Worm (Caenorhabditis elegans): ENCODE measurements around the gene rpl-32.

The rpl-32 gene

DNA sequence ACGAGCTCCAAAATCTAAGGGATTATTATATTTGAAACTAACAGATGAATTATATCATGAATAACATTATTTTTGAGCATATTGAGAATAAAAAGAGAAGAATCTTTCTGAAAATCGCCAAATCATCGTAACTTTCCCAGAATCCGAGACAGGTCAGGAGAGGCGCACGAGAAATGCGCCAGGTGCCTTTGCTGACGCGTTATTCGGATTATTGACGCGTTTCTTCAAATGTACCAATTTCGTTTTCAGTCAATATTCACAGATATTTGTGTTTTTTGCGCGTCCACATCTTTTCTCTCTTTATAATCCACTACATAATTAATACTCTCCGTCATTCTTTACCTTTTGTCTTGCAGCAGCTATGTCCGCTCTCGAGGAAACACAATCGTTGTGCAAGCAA lies 42.1 kb upstream of the rpl-32 start, which contains the start of gene T24H10.1 (continued):
- no peak for TF ChIP-seq hrde-1 (tag; optimal IDR thresholded peaks at IDR 0.05; ENCODE audit: borderline replicate concordance)
- TF ChIP-seq chd-7 (tag; optimal IDR thresholded peaks at IDR 0.05): no peak
- TF ChIP-seq ama-1 (optimal IDR thresholded peaks at IDR 0.05): no peak
- no peak for TF ChIP-seq ama-1 (GFP tag; optimal IDR thresholded peaks at IDR 0.05)
- no peak for TF ChIP-seq nfya-2 (GFP tag; IDR thresholded peaks at IDR 0.05)
- TF ChIP-seq K12H6.12 (tag; optimal IDR thresholded peaks at IDR 0.05): no peak
- TF ChIP-seq K11D2.4 (GFP tag; IDR thresholded peaks at IDR 0.05): 0 out of 2 replicates have a peak, but pooled peaks have one; percentile 14
- peak; percentile 57 for TF ChIP-seq lsl-1 (GFP tag; optimal IDR thresholded peaks at IDR 0.05)
- TF ChIP-seq lin-26 (GFP tag; IDR thresholded peaks at IDR 0.05): no peak
- TF ChIP-seq let-607 (tag; optimal IDR thresholded peaks at IDR 0.05): no peak
- TF ChIP-seq B0035.1 (tag; optimal IDR thresholded peaks at IDR 0.05): no peak
- TF ChIP-seq dpff-1 (tag; optimal IDR thresholded peaks at IDR 0.05): no peak
- no peak for TF ChIP-seq T07F8.4 (tag; optimal IDR thresholded peaks at IDR 0.05)
- no peak for TF ChIP-seq zim-3 (tag; optimal IDR thresholded peaks at IDR 0.05)
- peak; percentile 20 for TF ChIP-seq repo-1 (tag; optimal IDR thresholded peaks at IDR 0.05)
- no peak for TF ChIP-seq hmg-20 (GFP tag; IDR thresholded peaks at IDR 0.05)
- peak; percentile 31 for TF ChIP-seq tbp1 (GFP tag; optimal IDR thresholded peaks at IDR 0.05)
- peak; percentile 71 for TF ChIP-seq lin-54 (GFP tag; optimal IDR thresholded peaks at IDR 0.05)
- no peak for TF ChIP-seq ceh-40 (GFP tag; IDR thresholded peaks at IDR 0.05)
- TF ChIP-seq somi-1 (GFP tag; optimal IDR thresholded peaks at IDR 0.05): no peak
- no peak for TF ChIP-seq lag-1 (GFP tag; IDR thresholded peaks at IDR 0.05)
- no peak for TF ChIP-seq lsy-27 (tag; optimal IDR thresholded peaks at IDR 0.05; ENCODE audit: borderline replicate concordance, insufficient read depth)
- peak; percentile 48 for TF ChIP-seq dpl-1 (GFP tag; optimal IDR thresholded peaks at IDR 0.05)
- no peak for TF ChIP-seq F39B2.1 (GFP tag; IDR thresholded peaks at IDR 0.05)
- TF ChIP-seq ztf-25 (GFP tag; IDR thresholded peaks at IDR 0.05): no peak
- no peak for TF ChIP-seq hlh-12 (tag; optimal IDR thresholded peaks at IDR 0.05)
- no peak for TF ChIP-seq C06A6.2 (GFP tag; conservative IDR thresholded peaks at IDR 0.05)
- no peak for TF ChIP-seq C17E4.6 (GFP tag; IDR thresholded peaks at IDR 0.05)
- no peak for TF ChIP-seq cebp-1 (GFP tag; IDR thresholded peaks at IDR 0.05)
- peak; percentile 69 for TF ChIP-seq cebp-1 (tag; optimal IDR thresholded peaks at IDR 0.05)
- TF ChIP-seq F49E8.2 (tag; optimal IDR thresholded peaks at IDR 0.05; ENCODE audit: insufficient read depth): no peak
- no peak for TF ChIP-seq akir-1 (GFP tag; optimal IDR thresholded peaks at IDR 0.05)
- no peak for TF ChIP-seq F57A8.1 (GFP tag; optimal IDR thresholded peaks at IDR 0.05)
- no peak for TF ChIP-seq ztf-26 (tag; optimal IDR thresholded peaks at IDR 0.05)
- TF ChIP-seq fkh-3 (tag; optimal IDR thresholded peaks at IDR 0.05): no peak
- TF ChIP-seq tbx-9 (tag; optimal IDR thresholded peaks at IDR 0.05; ENCODE audit: borderline replicate concordance): no peak
- peak; percentile 97 for TF ChIP-seq ztf-18 (tag; optimal IDR thresholded peaks at IDR 0.05)

DNA sequence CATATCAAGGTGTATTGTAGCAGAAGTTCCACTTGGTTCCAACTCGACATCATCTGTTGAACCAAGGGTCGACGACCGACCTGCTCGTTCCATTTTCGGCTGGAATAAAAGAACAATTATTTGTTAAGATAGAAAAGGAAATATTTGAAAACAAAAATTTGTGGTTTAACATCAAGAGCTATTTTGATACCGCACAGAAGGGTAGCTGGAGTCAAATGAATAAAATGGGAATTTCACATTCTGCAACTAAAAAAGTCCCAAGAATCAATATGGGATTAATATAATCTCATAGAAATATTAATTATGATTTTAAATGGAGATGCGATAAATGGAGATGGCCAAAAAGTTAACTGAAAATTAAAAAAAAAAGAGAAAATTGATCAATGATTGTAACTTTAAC lies 41.6 kb upstream of the rpl-32 start, which contains the start of gene clh-5:
TSS of gene clh-5 (minus strand) at position 101 of the 400 bp plus-strand sequence.
- TF ChIP-seq madf-8 (GFP tag; conservative IDR thresholded peaks at IDR 0.05) (no peak), attf-6 (GFP tag; IDR thresholded peaks at IDR 0.05) (no peak), somi-1 (GFP tag; optimal IDR thresholded peaks at IDR 0.05) (no peak), cebp-2 (GFP tag; IDR thresholded peaks at IDR 0.05) (no peak), ceh-91 (GFP tag; IDR thresholded peaks at IDR 0.05) (no peak), hlh-12 (tag; optimal IDR thresholded peaks at IDR 0.05) (no peak), F39B2.1 (GFP tag; IDR thresholded peaks at IDR 0.05) (no peak), lin-54 (GFP tag; optimal IDR thresholded peaks at IDR 0.05) (no peak), tbp1 (GFP tag; optimal IDR thresholded peaks at IDR 0.05) (no peak), ets-4 (GFP tag; optimal IDR thresholded peaks at IDR 0.05) (no peak), repo-1 (tag; optimal IDR thresholded peaks at IDR 0.05) (no peak), lin-26 (GFP tag; IDR thresholded peaks at IDR 0.05) (no peak), mxl-1 (tag; optimal IDR thresholded peaks at IDR 0.05) (no peak), snpc-1.1 (tag; optimal IDR thresholded peaks at IDR 0.05; ENCODE audit: insufficient read depth) (no peak), snpc-3.4 (tag; optimal IDR thresholded peaks at IDR 0.05) (no peak), dox-1 (GFP tag; IDR thresholded peaks at IDR 0.05) (no peak), egrh-3 (GFP tag; IDR thresholded peaks at IDR 0.05) (no peak), lin-35 (GFP tag; optimal IDR thresholded peaks at IDR 0.05) (no peak)
